Worm (Caenorhabditis elegans) whole organism, young adult: ENCODE results near the gene F57B9.3.
A peak's percentile ranks its signal among the peaks of the same experiment; 100 is the strongest.

ENCODE experiments used
- D2030.7 ChIP-seq: fragments of 200-800 bp; sonication (Bioruptor generic); IDR thresholded peaks from 2 replicates; pipeline ENCODE4 v1.3.6; 2022; ENCODE audit warnings: missing genetic modification reagents, missing genetic modification characterization, missing compliant biosample characterization
- F23B12.7 ChIP-seq: sonication (generic microtip); optimal IDR thresholded peaks from 2 replicates; lab custom pipeline; 2017; ENCODE audit warnings: missing genetic modification characterization, mild to moderate bottlenecking, missing compliant biosample characterization, antibody characterized with exemption, moderate library complexity; ENCODE audit not compliant: insufficient read depth
- F39B2.1 ChIP-seq: fragments of 200-800 bp; sonication (Bioruptor generic); IDR thresholded peaks from 2 replicates; pipeline ENCODE4 v1.3.6; 2022; ENCODE audit warnings: missing genetic modification reagents, missing genetic modification characterization, missing compliant biosample characterization
- F49E8.2 ChIP-seq: sonication (generic microtip); optimal IDR thresholded peaks from 3 replicates; lab custom pipeline; 2017; ENCODE audit warnings: missing genetic modification characterization, mild to moderate bottlenecking, missing compliant biosample characterization, antibody characterized with exemption, moderate library complexity; ENCODE audit not compliant: insufficient read depth
- F52B5.7 ChIP-seq: sonication (generic microtip); optimal IDR thresholded peaks from 2 replicates; lab custom pipeline; 2016; ENCODE audit warnings: mild to moderate bottlenecking, missing genetic modification characterization, missing compliant biosample characterization
- F55B11.4 ChIP-seq: sonication (generic microtip); optimal IDR thresholded peaks from 2 replicates; lab custom pipeline; 2016; ENCODE audit warnings: missing compliant biosample characterization, missing genetic modification characterization, borderline replicate concordance; ENCODE audit not compliant: insufficient read depth
- Y53G8AR.9 ChIP-seq: fragments of 200-800 bp; sonication (Bioruptor generic); conservative IDR thresholded peaks from 2 replicates; pipeline ENCODE4 v1.3.6; 2022; ENCODE audit warnings: missing genetic modification reagents, missing genetic modification characterization, missing compliant biosample characterization
- Y56A3A.18 ChIP-seq: fragments of 200-800 bp; sonication (Bioruptor generic); IDR thresholded peaks from 2 replicates; pipeline ENCODE4 v1.3.6; 2022; ENCODE audit warnings: missing genetic modification reagents, missing genetic modification characterization, missing compliant biosample characterization
- athp-1 ChIP-seq: sonication (generic microtip); optimal IDR thresholded peaks from 2 replicates; lab custom pipeline; 2017; ENCODE audit warnings: mild to moderate bottlenecking, missing genetic modification characterization, missing compliant biosample characterization
- ceh-27 ChIP-seq: fragments of 200-800 bp; sonication (Bioruptor generic); optimal IDR thresholded peaks from 2 replicates; lab custom pipeline; 2018; ENCODE audit warnings: mild to moderate bottlenecking, missing genetic modification characterization, moderate library complexity, missing compliant biosample characterization
- ceh-79 ChIP-seq: sonication (generic microtip); optimal IDR thresholded peaks from 2 replicates; lab custom pipeline; 2017; ENCODE audit warnings: mild to moderate bottlenecking, missing genetic modification characterization, missing compliant biosample characterization
- chd-7 ChIP-seq: sonication (generic microtip); optimal IDR thresholded peaks from 2 replicates; lab custom pipeline; 2016; ENCODE audit warnings: mild to moderate bottlenecking, missing genetic modification characterization, moderate library complexity, missing compliant biosample characterization
- die-1 ChIP-seq: sonication (generic microtip); optimal IDR thresholded peaks from 2 replicates; lab custom pipeline; 2016; ENCODE audit warnings: missing genotype, mild to moderate bottlenecking, missing genetic modification characterization, missing compliant biosample characterization
- dox-1 ChIP-seq: fragments of 200-800 bp; sonication (Bioruptor generic); IDR thresholded peaks from 2 replicates; pipeline ENCODE4 v1.3.6; 2022; ENCODE audit warnings: missing genetic modification reagents, missing genetic modification characterization, missing compliant biosample characterization
- efl-1 ChIP-seq: fragments of 150-350 bp; optimal IDR thresholded peaks from 2 replicates; lab custom pipeline; 2014; ENCODE audit warnings: missing biosample characterization, missing genetic modification reagents, missing genetic modification characterization
- ekl-4 ChIP-seq: fragments of 200-800 bp; sonication (Bioruptor generic); IDR thresholded peaks from 2 replicates; pipeline ENCODE4 v1.3.6; 2022; ENCODE audit warnings: missing genetic modification reagents, missing genetic modification characterization, missing compliant biosample characterization
- hrde-1 ChIP-seq: sonication (generic microtip); optimal IDR thresholded peaks from 2 replicates; lab custom pipeline; 2016; ENCODE audit warnings: missing genetic modification characterization, mild to moderate bottlenecking, missing compliant biosample characterization, moderate library complexity, missing genotype, missing genetic modification reagents, borderline replicate concordance
- lin-26 ChIP-seq: fragments of 200-800 bp; sonication (Bioruptor generic); IDR thresholded peaks from 2 replicates; pipeline ENCODE4 v1.3.6; 2022; ENCODE audit warnings: missing genetic modification reagents, missing genetic modification characterization, missing compliant biosample characterization
- lin-54 ChIP-seq: fragments of 200-800 bp; sonication (Bioruptor generic); optimal IDR thresholded peaks from 2 replicates; lab custom pipeline; 2018; ENCODE audit warnings: mild to moderate bottlenecking, missing genetic modification characterization, missing compliant biosample characterization
- lsl-1 ChIP-seq: fragments of 200-800 bp; sonication (Bioruptor generic); optimal IDR thresholded peaks from 2 replicates; lab custom pipeline; 2018; ENCODE audit warnings: mild to moderate bottlenecking, missing genetic modification characterization, moderate library complexity, missing compliant biosample characterization
- madf-3 ChIP-seq: fragments of 200-800 bp; sonication (Bioruptor generic); IDR thresholded peaks from 2 replicates; pipeline ENCODE4 v1.3.6; 2022; ENCODE audit warnings: missing genetic modification reagents, missing genetic modification characterization, missing compliant biosample characterization
- mes-4 ChIP-seq: sonication (generic microtip); optimal IDR thresholded peaks from 2 replicates; lab custom pipeline; 2016; ENCODE audit warnings: missing genotype, missing genetic modification characterization, missing compliant biosample characterization
- mxl-1 ChIP-seq: sonication (generic microtip); optimal IDR thresholded peaks from 2 replicates; lab custom pipeline; 2016; ENCODE audit warnings: missing genetic modification characterization, missing compliant biosample characterization
- nfya-2 ChIP-seq: fragments of 200-800 bp; sonication (Bioruptor generic); IDR thresholded peaks from 2 replicates; pipeline ENCODE4 v1.3.6; 2022; ENCODE audit warnings: missing genetic modification reagents, missing genetic modification characterization, missing compliant biosample characterization
- pbrm-1 ChIP-seq: fragments of 200-800 bp; sonication (Bioruptor generic); IDR thresholded peaks from 2 replicates; pipeline ENCODE4 v1.3.6; 2022; ENCODE audit warnings: missing genetic modification reagents, missing genetic modification characterization, missing compliant biosample characterization
- pha-4 ChIP-seq: fragments of 150-350 bp; sonication (generic microtip); optimal IDR thresholded peaks from 2 replicates; lab custom pipeline; 2014; ENCODE audit warnings: missing biosample characterization, missing genetic modification reagents, missing genetic modification characterization
- rcor-1 ChIP-seq: fragments of 200-800 bp; sonication (Bioruptor generic); IDR thresholded peaks from 2 replicates; pipeline ENCODE4 v1.3.6; 2022; ENCODE audit warnings: missing genetic modification reagents, missing genetic modification characterization, missing compliant biosample characterization
- snpc-1.1 ChIP-seq: sonication (generic microtip); optimal IDR thresholded peaks from 2 replicates; lab custom pipeline; 2017; ENCODE audit warnings: missing genetic modification characterization, mild to moderate bottlenecking, missing compliant biosample characterization, antibody characterized with exemption, moderate library complexity, missing genotype, missing genetic modification reagents; ENCODE audit not compliant: insufficient read depth
- snpc-1.3 ChIP-seq: sonication (generic microtip); optimal IDR thresholded peaks from 2 replicates; lab custom pipeline; 2017; ENCODE audit warnings: missing genetic modification characterization, mild to moderate bottlenecking, missing compliant biosample characterization, antibody characterized with exemption, moderate library complexity, missing genotype, missing genetic modification reagents; ENCODE audit not compliant: insufficient read depth
- snpc-3.4 ChIP-seq: sonication (generic microtip); optimal IDR thresholded peaks from 2 replicates; lab custom pipeline; 2017; ENCODE audit warnings: missing genetic modification characterization, mild to moderate bottlenecking, missing compliant biosample characterization, antibody characterized with exemption, moderate library complexity, missing genotype, missing genetic modification reagents
- snpc-4 ChIP-seq, 5 experiments: fragments of 150-350 bp in 1 of 5; sonication (generic microtip) in 4 of 5; optimal IDR thresholded peaks; 2 replicates each; lab custom pipeline; 2014 to 2018; ENCODE audit warnings: missing genetic modification characterization in 5 of 5, missing biosample characterization in 3 of 5, antibody characterized with exemption in 2 of 5, mild to moderate bottlenecking in 2 of 5, missing compliant biosample characterization in 2 of 5, missing genotype in 2 of 5, moderate library complexity in 2 of 5, missing genetic modification reagents in 1 of 5
- tbp1 ChIP-seq: fragments of 200-800 bp; sonication (Bioruptor generic); optimal IDR thresholded peaks from 2 replicates; lab custom pipeline; 2018; ENCODE audit warnings: mild to moderate bottlenecking, missing genetic modification characterization, missing compliant biosample characterization
- zfh-2 ChIP-seq: fragments of 200-800 bp; sonication (Bioruptor generic); conservative IDR thresholded peaks from 2 replicates; pipeline ENCODE4 v1.3.6; 2022; ENCODE audit warnings: missing genetic modification reagents, missing genetic modification characterization, missing compliant biosample characterization
- ztf-28 ChIP-seq: fragments of 200-800 bp; sonication (Bioruptor generic); IDR thresholded peaks from 2 replicates; pipeline ENCODE4 v1.3.6; 2022; ENCODE audit warnings: missing genetic modification reagents, missing genetic modification characterization, missing compliant biosample characterization
- ztf-3 ChIP-seq: fragments of 200-800 bp; sonication (Bioruptor generic); optimal IDR thresholded peaks from 2 replicates; lab custom pipeline; 2018; ENCODE audit warnings: mild to moderate bottlenecking, missing genetic modification characterization, missing compliant biosample characterization

F57B9.3 gene

ce11 chrIII:6969781-6970342, 30.2 kb downstream of the F57B9.3 start (continued):
- no peak for TF ChIP-seq ztf-3 (GFP tag; lab: Kevin White, UChicago)
- TF ChIP-seq nfya-2 = peak; percentile 78; the same call in 1 of the 2 replicates
- TF ChIP-seq lin-54 = peak; percentile 80
- TF ChIP-seq snpc-1.3 (tag; lab: Kevin White, UChicago) = peak; percentile 92
- no peak for TF ChIP-seq mxl-1 (tag; lab: Kevin White, UChicago)
- TF ChIP-seq ceh-27 (GFP tag; lab: Kevin White, UChicago) = no peak
- no peak for TF ChIP-seq F23B12.7
- no peak for TF ChIP-seq pha-4 (tag; lab: Kevin White, UChicago)
- TF ChIP-seq snpc-3.4 (tag; lab: Kevin White, UChicago) = peak; percentile 89
- TF ChIP-seq D2030.7 = peak; percentile 67
- TF ChIP-seq lsl-1 = peak; percentile 74
- peak; percentile 26 for TF ChIP-seq die-1 (tag; lab: Kevin White, UChicago)
- peak; percentile 82 for TF ChIP-seq madf-3 (GFP tag; lab: Robert Waterston, UW)
- TF ChIP-seq F55B11.4 = no peak
- TF ChIP-seq lin-26 (GFP tag; lab: Robert Waterston, UW) = peak; percentile 81; the same call in 1 of the 2 replicates
- peak; percentile 32 for TF ChIP-seq ceh-79
- TF ChIP-seq snpc-1.1 (tag; lab: Kevin White, UChicago) = peak; percentile 45
- no peak for TF ChIP-seq ztf-28 (GFP tag; lab: Robert Waterston, UW)
- peak; percentile 14 for TF ChIP-seq F52B5.7 (tag; lab: Kevin White, UChicago)
- TF ChIP-seq rcor-1 = peak; percentile 89
- peak; percentile 61 for TF ChIP-seq tbp1 (GFP tag; lab: Kevin White, UChicago)
- TF ChIP-seq ekl-4 (GFP tag; lab: Robert Waterston, UW) = peak; percentile 85
- peak; percentile 76 for TF ChIP-seq F39B2.1
- TF ChIP-seq Y53G8AR.9 (GFP tag; lab: Robert Waterston, UW) = peak; percentile 93
- TF ChIP-seq snpc-4 (GFP tag; optimal IDR thresholded peaks at IDR 0.05; lab: Kevin White, UChicago) = peak; percentile 64
- peak in 3 of 4 experiments; percentile 57 to 76 (median 74) for TF ChIP-seq snpc-4 (tag; optimal IDR thresholded peaks at IDR 0.05; lab: Kevin White, UChicago)
- peak; percentile 87 for TF ChIP-seq Y56A3A.18 (GFP tag; lab: Robert Waterston, UW)
- no peak for TF ChIP-seq mes-4
- TF ChIP-seq chd-7 = no peak
- peak; percentile 92 for TF ChIP-seq hrde-1
- TF ChIP-seq athp-1 (tag; lab: Kevin White, UChicago) = peak; percentile 58
- TF ChIP-seq F49E8.2 = peak; percentile 97

DNA sequence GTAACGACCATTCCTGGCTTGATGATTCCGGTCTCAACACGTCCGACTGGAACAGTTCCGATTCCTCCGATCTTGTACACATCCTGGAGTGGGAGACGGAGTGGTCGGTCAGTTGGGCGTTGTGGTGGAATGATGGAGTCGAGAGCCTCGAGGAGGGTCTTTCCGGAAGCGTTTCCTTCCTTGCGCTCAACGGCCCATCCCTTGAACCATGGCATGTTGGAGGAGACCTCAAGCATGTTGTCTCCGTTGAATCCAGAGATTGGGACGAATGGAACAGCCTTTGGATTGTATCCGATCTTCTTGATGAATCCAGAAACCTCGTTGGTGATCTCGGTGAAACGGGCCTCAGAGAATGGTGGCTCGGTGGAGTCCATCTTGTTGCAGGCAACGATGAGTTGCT, 31.1 kb downstream of the F57B9.3 start:
- TF ChIP-seq D2030.7 (no peak), dox-1 (GFP tag; lab: Robert Waterston, UW) (peak; percentile 33; the same call in 1 of the 2 replicates), pbrm-1 (GFP tag; lab: Robert Waterston, UW) (0 out of 2 replicates have a peak, but pooled peaks have one; percentile 19), efl-1 (GFP tag; lab: Kevin White, UChicago) (peak; percentile 10), zfh-2 (GFP tag; lab: Robert Waterston, UW) (peak; percentile 67; the same call in 1 of the 2 replicates)
- TF ChIP-seq, all 124 proteins: peak for 4
